Fruit fly (Drosophila melanogaster): ENCODE results near the gene Dnaaf6.

Gene Dnaaf6

DNA sequence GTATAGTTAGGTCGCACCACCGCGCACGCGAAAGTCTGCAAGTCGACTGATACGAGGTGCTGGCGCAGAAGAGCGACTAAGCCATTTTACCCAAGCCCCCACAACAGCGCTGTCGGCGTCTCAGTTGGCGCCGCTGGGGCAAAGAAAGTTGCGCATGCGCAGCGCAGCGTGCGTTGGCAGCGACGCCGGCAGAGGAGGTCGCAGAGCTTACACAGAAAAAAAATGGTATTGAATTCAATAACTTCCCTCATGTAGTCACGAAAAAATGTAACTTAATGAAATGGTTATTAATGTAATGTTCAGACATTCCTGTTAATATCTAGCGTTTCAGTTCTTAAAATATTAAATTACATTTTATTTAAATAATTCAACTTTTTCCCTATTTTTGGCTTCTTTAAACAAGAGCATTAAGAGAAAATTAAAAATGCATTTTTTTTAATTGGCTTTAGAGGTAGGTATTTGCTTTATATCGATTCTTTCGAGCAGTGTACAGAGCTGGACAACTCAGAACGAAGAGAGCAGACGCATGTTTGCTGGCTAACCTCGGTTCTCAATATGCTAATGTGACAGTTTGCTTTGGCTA lies 6.4 kb upstream of the Dnaaf6 start, which contains the start of gene CG4914 (continued):
- TF ChIP-seq CG2202 (tag; optimal IDR thresholded peaks at IDR 0.05) (peak; percentile 86), croc (GFP tag; conservative IDR thresholded peaks at IDR 0.05) (peak; percentile 79), otp (GFP tag; IDR thresholded peaks at IDR 0.05) (0 out of 3 replicates have a peak, but pooled peaks have one; percentile 46), CG6689 (GFP tag; IDR thresholded peaks at IDR 0.05) (peak; percentile 77), cg (GFP tag; optimal IDR thresholded peaks at IDR 0.05) (no peak), z (GFP tag; IDR thresholded peaks at IDR 0.05) (0 out of 3 replicates have a peak, but pooled peaks have one; percentile 32), CG9932 (GFP tag; IDR thresholded peaks at IDR 0.05) (peak; percentile 37; the same call in 1 of the 2 replicates), tap (tag; optimal IDR thresholded peaks at IDR 0.05) (peak; percentile 47), CG11504 (tag; optimal IDR thresholded peaks at IDR 0.05) (peak; percentile 85), CG14667 (GFP tag; IDR thresholded peaks at IDR 0.05) (peak; percentile 36; the same call in 1 of the 2 replicates), ham (GFP tag; IDR thresholded peaks at IDR 0.05) (no peak), CG4730 (GFP tag; IDR thresholded peaks at IDR 0.05) (peak; percentile 54), CG10979 (tag; optimal IDR thresholded peaks at IDR 0.05) (peak; percentile 95), CG10654 (GFP tag; optimal IDR thresholded peaks at IDR 0.05) (peak; percentile 56), CG8388 (GFP tag; optimal IDR thresholded peaks at IDR 0.05) (peak; percentile 88), Rfx (GFP tag; IDR thresholded peaks at IDR 0.05) (peak; percentile 59; the same call in 1 of the 2 replicates), dmrt99B (tag; optimal IDR thresholded peaks at IDR 0.05) (peak; percentile 85), ttk (GFP tag; IDR thresholded peaks at IDR 0.05) (peak; percentile 53), Atf6 (GFP tag; IDR thresholded peaks at IDR 0.05) (peak; percentile 35; the same call in 1 of the 2 replicates), CG1832 (GFP tag; optimal IDR thresholded peaks at IDR 0.05) (no peak), Atf-2 (GFP tag; optimal IDR thresholded peaks at IDR 0.05) (no peak), CG3407 (GFP tag; optimal IDR thresholded peaks at IDR 0.05) (peak; percentile 80), btn (GFP tag; optimal IDR thresholded peaks at IDR 0.05) (no peak), Bteb2 (GFP tag; optimal IDR thresholded peaks at IDR 0.05) (peak; percentile 42), BtbVII (GFP tag; optimal IDR thresholded peaks at IDR 0.05) (peak; percentile 11), ab (GFP tag; optimal IDR thresholded peaks at IDR 0.05) (no peak), CoRest (tag; optimal IDR thresholded peaks at IDR 0.05) (peak; percentile 88), CG2889 (GFP tag; IDR thresholded peaks at IDR 0.05) (no peak), unc-4 (GFP tag; IDR thresholded peaks at IDR 0.05; ENCODE audit: partially characterized antibody) (no peak), chn (GFP tag; optimal IDR thresholded peaks at IDR 0.05) (peak; percentile 14), CG15269 (tag; optimal IDR thresholded peaks at IDR 0.05) (peak; percentile 76), sqz (GFP tag; optimal IDR thresholded peaks at IDR 0.05) (peak; percentile 69), CG15514 (GFP tag; optimal IDR thresholded peaks at IDR 0.05) (no peak), gce (GFP tag; IDR thresholded peaks at IDR 0.05) (0 out of 3 replicates have a peak, but pooled peaks have one; percentile 38), CG14441 (GFP tag; IDR thresholded peaks at IDR 0.05) (peak; percentile 31; the same call in 1 of the 2 replicates), CG1233 (GFP tag; optimal IDR thresholded peaks at IDR 0.05) (peak; percentile 41), zen2 (GFP tag; IDR thresholded peaks at IDR 0.05; ENCODE audit: partially characterized antibody) (no peak), Mes4 (GFP tag; optimal IDR thresholded peaks at IDR 0.05) (no peak), mld (GFP tag; IDR thresholded peaks at IDR 0.05; ENCODE audit: partially characterized antibody) (no peak), CG5245 (GFP tag; optimal IDR thresholded peaks at IDR 0.05) (peak; percentile 55), CG15696 (tag; optimal IDR thresholded peaks at IDR 0.05) (peak; percentile 58), CG18599 (GFP tag; optimal IDR thresholded peaks at IDR 0.05) (peak; percentile 54), oc (tag; optimal IDR thresholded peaks at IDR 0.05) (peak; percentile 78), CG31388 (GFP tag; optimal IDR thresholded peaks at IDR 0.05) (peak; percentile 31), NC2α (GFP tag; optimal IDR thresholded peaks at IDR 0.05) (no peak), Lpt (GFP tag; optimal IDR thresholded peaks at IDR 0.05) (no peak), CG1792 (GFP tag; optimal IDR thresholded peaks at IDR 0.05) (no peak), ash1 (GFP tag; optimal IDR thresholded peaks at IDR 0.05) (no peak), hth (optimal IDR thresholded peaks at IDR 0.05) (no peak), tio (GFP tag; optimal IDR thresholded peaks at IDR 0.05) (peak; percentile 85)
